Worm (Caenorhabditis elegans) whole organism, L2 larva: ENCODE results near the gene sup-18.

Experiments
- aly-2 ChIP-seq: fragments of 150-350 bp; optimal IDR thresholded peaks from 2 replicates; lab custom pipeline; 2014; ENCODE audit warnings: missing biosample characterization, missing genetic modification characterization
- dmd-4 ChIP-seq: sonication (generic microtip); optimal IDR thresholded peaks from 2 replicates; lab custom pipeline; 2017; ENCODE audit warnings: missing biosample characterization, missing genetic modification characterization
- egl-27 ChIP-seq: sonication (generic microtip); optimal IDR thresholded peaks from 3 replicates; lab custom pipeline; 2017; ENCODE audit warnings: missing biosample characterization, missing genetic modification reagents, missing genetic modification characterization
- elt-3 ChIP-seq: sonication (generic microtip); optimal IDR thresholded peaks from 2 replicates; lab custom pipeline; 2017; ENCODE audit warnings: missing biosample characterization, missing genetic modification characterization
- lin-11 ChIP-seq: fragments of 150-350 bp; sonication (generic microtip); optimal IDR thresholded peaks from 2 replicates; lab custom pipeline; 2014; ENCODE audit warnings: missing biosample characterization, missing genetic modification characterization, inconsistent platforms, mixed read lengths
- lin-39 ChIP-seq: fragments of 150-350 bp; optimal IDR thresholded peaks from 2 replicates; lab custom pipeline; 2014; ENCODE audit warnings: missing biosample characterization, missing genetic modification reagents, missing genetic modification characterization
- mdl-1 ChIP-seq, 2 experiments: fragments of 150-350 bp in 1 of 2; sonication (generic microtip) in 1 of 2; optimal IDR thresholded peaks; 2 replicates each; lab custom pipeline; 2017; ENCODE audit warnings: missing biosample characterization in 2 of 2, missing genetic modification characterization in 2 of 2
- nhr-12 ChIP-seq: fragments of 150-350 bp; optimal IDR thresholded peaks from 2 replicates; lab custom pipeline; 2014; ENCODE audit warnings: missing biosample characterization, missing genetic modification characterization
- nhr-25 ChIP-seq: fragments of 150-350 bp; sonication (generic microtip); optimal IDR thresholded peaks from 3 replicates; lab custom pipeline; 2014; ENCODE audit warnings: missing biosample characterization, missing genetic modification characterization
- nhr-6 ChIP-seq: fragments of 150-350 bp; optimal IDR thresholded peaks from 2 replicates; lab custom pipeline; 2014; ENCODE audit warnings: missing biosample characterization, missing genetic modification characterization
- skn-1 ChIP-seq: sonication (generic microtip); optimal IDR thresholded peaks from 2 replicates; lab custom pipeline; 2017; ENCODE audit warnings: missing biosample characterization, missing genetic modification characterization
- snpc-4 ChIP-seq: fragments of 150-350 bp; optimal IDR thresholded peaks from 2 replicates; lab custom pipeline; 2014; ENCODE audit warnings: missing biosample characterization, missing genetic modification characterization
- unc-62 ChIP-seq: fragments of 150-350 bp; optimal IDR thresholded peaks from 2 replicates; lab custom pipeline; 2014; ENCODE audit warnings: missing biosample characterization, missing genetic modification reagents, missing genetic modification characterization
- ztf-11 ChIP-seq: sonication (generic microtip); optimal IDR thresholded peaks from 2 replicates; lab custom pipeline; 2017; ENCODE audit warnings: missing biosample characterization, missing genetic modification characterization

- TF ChIP-seq elt-3 (tag; lab: Kevin White, UChicago) (no peak), egl-27 (tag; lab: Kevin White, UChicago) (no peak), nhr-12 (tag; lab: Kevin White, UChicago) (no peak), aly-2 (no peak), unc-62 (GFP tag; lab: Kevin White, UChicago) (no peak), nhr-6 (tag; lab: Kevin White, UChicago) (no peak), snpc-4 (tag; lab: Kevin White, UChicago) (no peak), lin-39 (tag; lab: Kevin White, UChicago) (no peak), lin-11 (tag; lab: Kevin White, UChicago) (no peak), nhr-25 (tag; lab: Kevin White, UChicago) (no peak), ztf-11 (no peak), dmd-4 (no peak), skn-1 (tag; lab: Kevin White, UChicago) (no peak), mdl-1 (tag; optimal IDR thresholded peaks at IDR 0.05; lab: Kevin White, UChicago) (no peak)
Observed at ce11 chrIII:7924821-7925220, 46.1 kb upstream of the sup-18 start, which contains the start of gene tag-250.
